Worm (Caenorhabditis elegans): ENCODE results near the gene idhg-1.

- no peak for TF ChIP-seq unc-62 (GFP tag; optimal IDR thresholded peaks at IDR 0.05)
- no peak for TF ChIP-seq mel-28 (tag; optimal IDR thresholded peaks at IDR 0.05; ENCODE audit: borderline replicate concordance)
- no peak for TF ChIP-seq Y95B8A.8 (GFP tag; IDR thresholded peaks at IDR 0.05)
- TF ChIP-seq ama-1 (optimal IDR thresholded peaks at IDR 0.05): no peak
- TF ChIP-seq ama-1 (GFP tag; optimal IDR thresholded peaks at IDR 0.05): no peak
- no peak for TF ChIP-seq ceh-40 (GFP tag; IDR thresholded peaks at IDR 0.05)
- no peak for TF ChIP-seq snpc-1.3 (tag; optimal IDR thresholded peaks at IDR 0.05; ENCODE audit: insufficient read depth)
- TF ChIP-seq ztf-28 (GFP tag; IDR thresholded peaks at IDR 0.05): no peak
- TF ChIP-seq F49E8.2 (tag; optimal IDR thresholded peaks at IDR 0.05; ENCODE audit: insufficient read depth): no peak
- TF ChIP-seq ekl-4 (GFP tag; IDR thresholded peaks at IDR 0.05): no peak
- no peak for TF ChIP-seq T26A5.8 (tag; optimal IDR thresholded peaks at IDR 0.05)
Observed at ce11 chrIII:4601286-4601685, 32.7 kb downstream of the idhg-1 start.

All from whole organism, young adult.